2 worm cellular contexts compared by ENCODE assay signal in the genomic region with DNA sequence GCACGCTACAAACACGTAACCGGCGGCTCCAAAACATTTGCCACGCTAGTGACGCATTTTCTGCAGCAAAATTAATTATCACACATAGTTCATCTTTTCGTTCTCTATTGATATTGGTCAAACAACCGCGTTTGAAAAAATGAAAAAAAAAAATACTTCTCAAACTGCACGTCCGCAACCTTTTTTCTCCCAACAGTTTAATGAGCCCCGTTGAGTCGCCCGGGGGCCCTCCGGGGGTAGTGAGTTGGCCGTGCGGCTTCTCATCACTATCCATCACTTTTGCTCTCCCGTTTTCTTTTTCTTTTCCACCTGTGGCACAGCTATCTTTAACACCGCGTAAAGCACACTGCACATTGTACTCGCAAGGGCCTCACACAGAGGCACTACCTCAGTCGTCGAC.
TF ChIP-seq lines count a peak whose summit lies in the region.

No protein-coding gene starts in this region.

TF ChIP-seq in whole organism, L1 larva, 84 proteins besides CTCF, POLR2A, EP300 and RAD21 (continued from another document):
- TF ChIP-seq lin-35 (GFP tag; optimal IDR thresholded peaks at IDR 0.05; lab: Kevin White, UChicago) (no peak), nhr-77 (tag; optimal IDR thresholded peaks at IDR 0.05; lab: Kevin White, UChicago) (no peak), aly-2 (tag; optimal IDR thresholded peaks at IDR 0.05; lab: Kevin White, UChicago) (no peak), nhr-85 (tag; lab: Kevin White, UChicago) (peak; percentile 44), ceh-8 (GFP tag; optimal IDR thresholded peaks at IDR 0.05; lab: Kevin White, UChicago) (no peak), unc-30 (tag; optimal IDR thresholded peaks at IDR 0.05; lab: Kevin White, UChicago) (no peak), nhr-28 (tag; optimal IDR thresholded peaks at IDR 0.05; lab: Kevin White, UChicago) (no peak), vab-15 (tag; optimal IDR thresholded peaks at IDR 0.05; lab: Kevin White, UChicago) (no peak), egl-27 (tag; optimal IDR thresholded peaks at IDR 0.05; lab: Kevin White, UChicago) (no peak), nhr-71 (tag; optimal IDR thresholded peaks at IDR 0.05; lab: Kevin White, UChicago) (peak; percentile 76), rnt-1 (tag; optimal IDR thresholded peaks at IDR 0.05; lab: Kevin White, UChicago) (peak; percentile 37), lin-13 (GFP tag; optimal IDR thresholded peaks at IDR 0.05; lab: Kevin White, UChicago) (no peak), tlp-1 (tag; optimal IDR thresholded peaks at IDR 0.05; lab: Kevin White, UChicago) (no peak), xbp-1 (tag; optimal IDR thresholded peaks at IDR 0.05; lab: Kevin White, UChicago) (no peak), ets-5 (GFP tag; IDR thresholded peaks at IDR 0.05; lab: Robert Waterston, UW) (no peak), ztf-11 (tag; optimal IDR thresholded peaks at IDR 0.05; lab: Kevin White, UChicago) (no peak), tbx-2 (tag; optimal IDR thresholded peaks at IDR 0.05; lab: Kevin White, UChicago) (peak; percentile 16), alr-1 (tag; optimal IDR thresholded peaks at IDR 0.05; lab: Kevin White, UChicago; ENCODE audit: borderline replicate concordance) (no peak), lin-39 (tag; optimal IDR thresholded peaks at IDR 0.05; lab: Kevin White, UChicago) (peak; percentile 19), hpl-2 (GFP tag; optimal IDR thresholded peaks at IDR 0.05; lab: Kevin White, UChicago) (no peak), ama-1 (optimal IDR thresholded peaks at IDR 0.05; lab: Kevin White, UChicago) (no peak), pax-3 (tag; optimal IDR thresholded peaks at IDR 0.05; lab: Kevin White, UChicago) (no peak), nhr-12 (tag; optimal IDR thresholded peaks at IDR 0.05; lab: Kevin White, UChicago) (no peak), nhr-84 (tag; optimal IDR thresholded peaks at IDR 0.05; lab: Kevin White, UChicago) (no peak), skn-1 (tag; optimal IDR thresholded peaks at IDR 0.05; lab: Kevin White, UChicago) (no peak), egl-13 (tag; optimal IDR thresholded peaks at IDR 0.05; lab: Kevin White, UChicago) (no peak), ceh-63 (GFP tag; optimal IDR thresholded peaks at IDR 0.05; lab: Kevin White, UChicago) (no peak), snu-23 (GFP tag; optimal IDR thresholded peaks at IDR 0.05; lab: Kevin White, UChicago) (peak; percentile 20), dpl-1 (GFP tag; optimal IDR thresholded peaks at IDR 0.05; lab: Kevin White, UChicago) (no peak), C34B4.2 (tag; optimal IDR thresholded peaks at IDR 0.05; lab: Kevin White, UChicago) (no peak), irx-1 (tag; optimal IDR thresholded peaks at IDR 0.05; lab: Kevin White, UChicago) (no peak), blmp-1 (tag; optimal IDR thresholded peaks at IDR 0.05; lab: Kevin White, UChicago) (no peak), fkh-10 (GFP tag; optimal IDR thresholded peaks at IDR 0.05; lab: Kevin White, UChicago) (no peak)

TF ChIP-seq in whole organism, L2 larva, 48 proteins besides CTCF, POLR2A, EP300 and RAD21 (continued from another document):
- TF ChIP-seq lin-39 (tag; optimal IDR thresholded peaks at IDR 0.05; lab: Kevin White, UChicago) (no peak), lin-13 (GFP tag; optimal IDR thresholded peaks at IDR 0.05; lab: Kevin White, UChicago) (no peak), lsy-2 (tag; optimal IDR thresholded peaks at IDR 0.05; lab: Kevin White, UChicago) (peak in 1 of 2 experiments; percentile 38), aly-2 (tag; optimal IDR thresholded peaks at IDR 0.05; lab: Kevin White, UChicago) (no peak)
TF ChIP-seq in whole organism, L2 larva: peak in this region for 3.
